Worm (Caenorhabditis elegans) whole organism, L4/young adult: ENCODE measurements around the gene str-39.

Experiments
- W03F9.2 ChIP-seq: fragments of 150-350 bp; optimal IDR thresholded peaks from 2 replicates; lab custom pipeline; 2014; ENCODE audit warnings: missing biosample characterization, missing genetic modification characterization
- dao-5 ChIP-seq: sonication (generic microtip); optimal IDR thresholded peaks from 2 replicates; lab custom pipeline; 2016; ENCODE audit warnings: missing genotype, missing genetic modification characterization, moderate library complexity, missing compliant biosample characterization
- him-1 ChIP-seq: sonication (generic microtip); optimal IDR thresholded peaks from 2 replicates; lab custom pipeline; 2016; ENCODE audit warnings: missing genotype, missing genetic modification reagents, missing genetic modification characterization, missing compliant biosample characterization

- TF ChIP-seq dao-5 = no peak
- TF ChIP-seq him-1 (tag; lab: Kevin White, UChicago) = no peak
- no peak for TF ChIP-seq W03F9.2 (tag; lab: Kevin White, UChicago)
Measured at ce11 chrV:2909525-2909924, 29.8 kb upstream of the str-39 start, which contains the start of gene zmp-3.
